Fruit fly (Drosophila melanogaster): ENCODE data around the gene CG33493.

The CG33493 gene

DNA sequence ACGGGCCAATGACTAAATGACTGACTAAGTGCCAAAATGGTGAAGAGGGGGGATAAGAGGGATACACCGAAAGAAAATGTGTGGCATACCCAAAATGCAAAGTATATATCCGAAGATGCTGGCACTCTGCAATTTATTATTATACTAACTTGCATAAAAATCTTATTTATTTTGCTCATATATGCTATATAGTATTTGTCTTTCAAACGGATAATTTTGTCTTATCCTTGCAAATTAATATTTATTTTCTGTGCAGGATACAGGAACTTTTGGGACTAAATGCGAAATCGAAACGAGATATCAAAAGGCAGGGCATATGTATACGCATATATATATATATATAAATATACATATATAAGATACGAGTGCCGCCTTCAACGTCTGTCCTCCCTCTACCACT, 18.4 kb upstream of the CG33493 start:
- no peak for TF ChIP-seq CG11085 (GFP tag; IDR thresholded peaks at IDR 0.05)
- TF ChIP-seq Side (GFP tag; optimal IDR thresholded peaks at IDR 0.05), result no peak
- no peak for TF ChIP-seq ewg (GFP tag; optimal IDR thresholded peaks at IDR 0.05)
- TF ChIP-seq corto (GFP tag; optimal IDR thresholded peaks at IDR 0.05), result peak; percentile 42
- no peak for TF ChIP-seq PHDP (tag; optimal IDR thresholded peaks at IDR 0.05)
- no peak for TF ChIP-seq croc (GFP tag; conservative IDR thresholded peaks at IDR 0.05)
- TF ChIP-seq Med (GFP tag), result no peak
- TF ChIP-seq Adf1 (GFP tag; IDR thresholded peaks at IDR 0.05), result no peak
- no peak for TF ChIP-seq lmd (GFP tag; IDR thresholded peaks at IDR 0.05)
- no peak for TF ChIP-seq CG3281 (GFP tag; optimal IDR thresholded peaks at IDR 0.05)
- peak; percentile 72 for TF ChIP-seq lbe (GFP tag; optimal IDR thresholded peaks at IDR 0.05)

DNA sequence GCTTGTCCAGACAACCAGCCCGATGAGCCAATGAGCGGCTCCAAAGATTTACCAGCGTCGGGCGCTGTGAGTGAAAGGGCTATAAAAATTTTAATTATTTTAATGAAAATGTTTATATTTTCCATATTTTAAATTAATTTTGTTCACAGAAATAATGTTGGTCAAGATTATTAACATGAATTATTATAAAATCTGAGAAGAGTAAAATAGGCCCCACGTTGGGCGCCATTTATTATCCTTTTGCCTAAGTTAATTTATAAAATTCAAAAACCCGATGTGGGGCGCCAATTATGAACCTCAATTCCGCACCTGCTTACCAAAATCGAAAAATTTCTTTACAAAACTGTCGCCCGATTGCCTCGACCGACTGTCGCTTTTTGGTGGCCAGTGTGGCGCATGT, 16.2 kb upstream of the CG33493 start:
- TF ChIP-seq CG17361 (GFP tag; IDR thresholded peaks at IDR 0.05) (0 out of 3 replicates have a peak, but pooled peaks have one; percentile 32), Drgx (GFP tag; IDR thresholded peaks at IDR 0.05) (peak; percentile 48; the same call in 1 of the 2 replicates), CG10543 (GFP tag; optimal IDR thresholded peaks at IDR 0.05) (no peak), CG2678 (tag; optimal IDR thresholded peaks at IDR 0.05) (no peak), stwl (tag; optimal IDR thresholded peaks at IDR 0.05) (no peak), CG6791 (GFP tag; IDR thresholded peaks at IDR 0.05; ENCODE audit: partially characterized antibody) (0 out of 3 replicates have a peak, but pooled peaks have one; percentile 40), zen2 (GFP tag; IDR thresholded peaks at IDR 0.05; ENCODE audit: partially characterized antibody) (no peak), CG10267 (tag; optimal IDR thresholded peaks at IDR 0.05) (no peak), Tbp (GFP tag; optimal IDR thresholded peaks at IDR 0.05) (no peak), row (GFP tag; IDR thresholded peaks at IDR 0.05) (peak; percentile 32; the same call in 1 of the 3 replicates), gem (tag; optimal IDR thresholded peaks at IDR 0.05) (peak; percentile 17), cwo (GFP tag; optimal IDR thresholded peaks at IDR 0.05) (no peak), eyg (GFP tag; optimal IDR thresholded peaks at IDR 0.05) (no peak), twi (tag; optimal IDR thresholded peaks at IDR 0.05) (no peak), CG3163 (GFP tag; optimal IDR thresholded peaks at IDR 0.05) (no peak), vvl (GFP tag; IDR thresholded peaks at IDR 0.05) (no peak), Bgb (GFP tag; IDR thresholded peaks at IDR 0.05; ENCODE audit: partially characterized antibody) (no peak), sens (GFP tag) (peak; percentile 20), NfI (GFP tag; optimal IDR thresholded peaks at IDR 0.05) (no peak), dmrt99B (tag; optimal IDR thresholded peaks at IDR 0.05) (no peak)

DNA sequence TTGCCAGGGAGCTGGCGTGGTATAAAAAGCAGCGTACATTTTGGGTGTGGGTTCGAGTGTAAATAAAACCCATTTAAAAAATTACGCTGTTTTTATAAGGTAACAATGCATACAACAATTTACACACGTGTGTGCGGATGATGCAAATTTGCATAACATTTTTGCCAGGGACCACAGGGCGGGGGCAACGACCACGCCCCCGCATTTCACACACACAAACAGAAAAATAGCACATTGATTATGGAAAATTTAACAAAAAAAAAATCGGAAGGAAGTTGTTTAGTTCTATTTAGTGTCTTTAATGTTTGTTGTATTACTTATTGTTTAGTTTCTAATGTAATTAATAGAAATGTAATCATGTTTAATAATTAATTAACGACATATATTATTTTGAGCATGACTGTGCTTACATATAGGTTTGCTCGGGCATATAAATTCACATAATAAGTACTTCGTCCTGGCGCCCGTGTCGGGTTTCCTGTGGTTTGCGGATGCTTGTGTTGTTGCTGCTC, 11.6 kb upstream of the CG33493 start:
- no peak for TF ChIP-seq bowl (GFP tag; IDR thresholded peaks at IDR 0.05)
- TF ChIP-seq Doc2 (GFP tag; IDR thresholded peaks at IDR 0.05), result no peak
- TF ChIP-seq Nf-YA (GFP tag; IDR thresholded peaks at IDR 0.05), result no peak
- no peak for TF ChIP-seq zfh1 (GFP tag; IDR thresholded peaks at IDR 0.05)
- TF ChIP-seq emc (GFP tag; optimal IDR thresholded peaks at IDR 0.05), result no peak
- no peak for TF ChIP-seq CrebB (tag; optimal IDR thresholded peaks at IDR 0.05)
- TF ChIP-seq CG32772 (GFP tag; IDR thresholded peaks at IDR 0.05), result no peak
- TF ChIP-seq Trl (optimal IDR thresholded peaks at IDR 0.05), result no peak
- TF ChIP-seq Trl (GFP tag; optimal IDR thresholded peaks at IDR 0.05), result no peak
- TF ChIP-seq tup (GFP tag; optimal IDR thresholded peaks at IDR 0.05), result no peak
- TF ChIP-seq CG10209 (GFP tag; optimal IDR thresholded peaks at IDR 0.05), result no peak
- TF ChIP-seq bab2 (GFP tag; optimal IDR thresholded peaks at IDR 0.05), result no peak
- TF ChIP-seq C15 (GFP tag; IDR thresholded peaks at IDR 0.05), result no peak
- no peak for TF ChIP-seq ash1 (GFP tag; optimal IDR thresholded peaks at IDR 0.05)
- no peak for TF ChIP-seq Scr (GFP tag; IDR thresholded peaks at IDR 0.05; ENCODE audit: partially characterized antibody)
- no peak for TF ChIP-seq bigmax (GFP tag; optimal IDR thresholded peaks at IDR 0.05)
- no peak for TF ChIP-seq br (optimal IDR thresholded peaks at IDR 0.05)
- no peak for TF ChIP-seq Jarid2 (GFP tag; optimal IDR thresholded peaks at IDR 0.05)
- no peak for TF ChIP-seq CG9609 (GFP tag; optimal IDR thresholded peaks at IDR 0.05)
- TF ChIP-seq CG1233 (GFP tag; optimal IDR thresholded peaks at IDR 0.05), result no peak

Measured in whole organism, embryonic.